Worm (Caenorhabditis elegans) whole organism, L3 larva: ENCODE measurements around the gene C03H5.4.

Source experiments
- ama-1 ChIP-seq: fragments of 150-350 bp; optimal IDR thresholded peaks from 2 replicates; lab custom pipeline; 2018
- nhr-12 ChIP-seq: fragments of 150-350 bp; optimal IDR thresholded peaks from 2 replicates; lab custom pipeline; 2014; ENCODE audit warnings: missing biosample characterization, missing genetic modification characterization
- nhr-76 ChIP-seq: fragments of 150-350 bp; sonication (generic microtip); optimal IDR thresholded peaks from 5 replicates; lab custom pipeline; 2014; ENCODE audit warnings: missing biosample characterization, missing genetic modification characterization

- TF ChIP-seq ama-1 (lab: Kevin White, UChicago): no peak
- no peak for TF ChIP-seq nhr-76 (tag; lab: Kevin White, UChicago)
- no peak for TF ChIP-seq nhr-12 (tag; lab: Kevin White, UChicago)
These were observed 4.9 kb downstream of the C03H5.4 start, which contains the start of gene C03H5.7 for ce11 chrII:379935-380334.
